Worm (Caenorhabditis elegans): ENCODE measurements around the gene nhr-11.

Gene nhr-11

ce11 chrIV:9120220-9120619 is 50.4 kb downstream of the nhr-11 start:
- TF ChIP-seq irx-1 (tag; optimal IDR thresholded peaks at IDR 0.05) (no peak), mdl-1 (tag; optimal IDR thresholded peaks at IDR 0.05) (no peak), fos-1 (tag; optimal IDR thresholded peaks at IDR 0.05) (no peak), ceh-82 (tag; optimal IDR thresholded peaks at IDR 0.05) (no peak), egl-27 (tag; optimal IDR thresholded peaks at IDR 0.05) (no peak), isw-1 (GFP tag; IDR thresholded peaks at IDR 0.05) (no peak), unc-62 (GFP tag; optimal IDR thresholded peaks at IDR 0.05) (no peak), swsn-7 (tag; optimal IDR thresholded peaks at IDR 0.05) (no peak), mab-9 (GFP tag; IDR thresholded peaks at IDR 0.05) (no peak), efl-1 (optimal IDR thresholded peaks at IDR 0.05) (no peak), efl-1 (GFP tag; optimal IDR thresholded peaks at IDR 0.05 in 1 of 2) (no peak), F16B12.6 (tag; optimal IDR thresholded peaks at IDR 0.05) (no peak), ama-1 (optimal IDR thresholded peaks at IDR 0.05) (no peak), nhr-11 (tag; optimal IDR thresholded peaks at IDR 0.05) (no peak)

- TF ChIP-seq unc-62 (GFP tag; optimal IDR thresholded peaks at IDR 0.05) (no peak), dsc-1 (tag; optimal IDR thresholded peaks at IDR 0.05) (no peak), vab-15 (tag; optimal IDR thresholded peaks at IDR 0.05) (no peak), nhr-19 (GFP tag; conservative IDR thresholded peaks at IDR 0.05) (no peak; the same call in 1 of the 2 replicates), isw-1 (GFP tag; IDR thresholded peaks at IDR 0.05) (no peak), snu-23 (GFP tag; optimal IDR thresholded peaks at IDR 0.05) (peak; percentile 66), nhr-237 (tag; optimal IDR thresholded peaks at IDR 0.05) (peak; percentile 5), nhr-47 (tag; optimal IDR thresholded peaks at IDR 0.05) (peak; percentile 40), C34B4.2 (tag; optimal IDR thresholded peaks at IDR 0.05) (no peak), hlh-4 (tag; optimal IDR thresholded peaks at IDR 0.05) (no peak), C04F5.9 (tag; optimal IDR thresholded peaks at IDR 0.05) (no peak), nhr-20 (tag; optimal IDR thresholded peaks at IDR 0.05) (peak; percentile 64), efl-3 (GFP tag; optimal IDR thresholded peaks at IDR 0.05) (no peak), ztf-4 (tag; optimal IDR thresholded peaks at IDR 0.05) (no peak), egl-27 (tag; optimal IDR thresholded peaks at IDR 0.05) (no peak), unc-98 (GFP tag; IDR thresholded peaks at IDR 0.05) (no peak), tlp-1 (tag; optimal IDR thresholded peaks at IDR 0.05) (no peak), ceh-82 (tag; optimal IDR thresholded peaks at IDR 0.05) (peak in 2 of 3 experiments; percentile 8 to 25), unc-86 (tag; optimal IDR thresholded peaks at IDR 0.05) (no peak), zip-4 (GFP tag; optimal IDR thresholded peaks at IDR 0.05) (no peak), pax-3 (tag; optimal IDR thresholded peaks at IDR 0.05) (no peak), lin-15B (tag; optimal IDR thresholded peaks at IDR 0.05) (no peak), ces-1 (GFP tag; optimal IDR thresholded peaks at IDR 0.05) (no peak), ets-5 (GFP tag; IDR thresholded peaks at IDR 0.05) (no peak), blmp-1 (tag; optimal IDR thresholded peaks at IDR 0.05) (peak; percentile 75), lsy-2 (tag; optimal IDR thresholded peaks at IDR 0.05) (peak; percentile 27 to 64), ceh-63 (GFP tag; optimal IDR thresholded peaks at IDR 0.05) (no peak), sox-4 (tag; optimal IDR thresholded peaks at IDR 0.05) (no peak), dpl-1 (GFP tag; optimal IDR thresholded peaks at IDR 0.05) (no peak), hpl-2 (GFP tag; optimal IDR thresholded peaks at IDR 0.05) (no peak), pqm-1 (tag; optimal IDR thresholded peaks at IDR 0.05) (no peak), irx-1 (tag; optimal IDR thresholded peaks at IDR 0.05) (no peak), tbx-2 (tag; optimal IDR thresholded peaks at IDR 0.05) (peak; percentile 57), mef-2 (tag; optimal IDR thresholded peaks at IDR 0.05) (no peak), mab-9 (GFP tag; IDR thresholded peaks at IDR 0.05) (no peak), fkh-10 (GFP tag; optimal IDR thresholded peaks at IDR 0.05) (no peak), F16B12.6 (tag; optimal IDR thresholded peaks at IDR 0.05) (no peak), ceh-88 (GFP tag; IDR thresholded peaks at IDR 0.05) (no peak), nhr-85 (tag) (peak; percentile 88), aly-2 (tag; optimal IDR thresholded peaks at IDR 0.05) (no peak), fkh-8 (tag; optimal IDR thresholded peaks at IDR 0.05) (no peak), Y116A8C.19 (tag; optimal IDR thresholded peaks at IDR 0.05; ENCODE audit: borderline replicate concordance) (no peak), aha-1 (tag; optimal IDR thresholded peaks at IDR 0.05) (no peak), zag-1 (tag; optimal IDR thresholded peaks at IDR 0.05) (no peak), lin-13 (GFP tag; optimal IDR thresholded peaks at IDR 0.05) (peak; percentile 58), sptf-1 (tag; optimal IDR thresholded peaks at IDR 0.05) (no peak)
These were observed 51.7 kb downstream of the nhr-11 start for ce11 chrIV:9121545-9121944.
